Worm (Caenorhabditis elegans) whole organism, L1 larva: ENCODE results near the gene F28C10.3.

ENCODE experiments used
- F16B12.6 ChIP-seq: fragments of 150-350 bp; optimal IDR thresholded peaks from 2 replicates; lab custom pipeline; 2014; ENCODE audit warnings: missing biosample characterization, missing genetic modification characterization
- aly-2 ChIP-seq: fragments of 150-350 bp; optimal IDR thresholded peaks from 2 replicates; lab custom pipeline; 2014; ENCODE audit warnings: missing biosample characterization, missing genetic modification characterization
- ama-1 ChIP-seq: fragments of 150-350 bp; optimal IDR thresholded peaks from 2 replicates; lab custom pipeline; 2014
- blmp-1 ChIP-seq: fragments of 150-350 bp; optimal IDR thresholded peaks from 2 replicates; lab custom pipeline; 2014; ENCODE audit warnings: missing biosample characterization, missing genetic modification characterization
- ceh-82 ChIP-seq, 3 experiments: fragments of 150-350 bp in 1 of 3; sonication (generic microtip) in 2 of 3; optimal IDR thresholded peaks; 2 replicates each; lab custom pipeline; 2014 to 2017; ENCODE audit warnings: missing biosample characterization in 3 of 3, missing genetic modification characterization in 3 of 3
- ceh-88 ChIP-seq: fragments of 200-800 bp; sonication (Bioruptor generic); IDR thresholded peaks from 2 replicates; pipeline ENCODE4 v1.3.6; 2022; ENCODE audit warnings: missing genetic modification characterization, missing compliant biosample characterization
- elt-2 ChIP-seq: sonication (generic microtip); optimal IDR thresholded peaks from 2 replicates; lab custom pipeline; 2016; ENCODE audit warnings: missing genetic modification characterization, mild to moderate bottlenecking, inconsistent platforms, missing compliant biosample characterization, missing genetic modification reagents
- fkh-10 ChIP-seq: sonication (generic microtip); optimal IDR thresholded peaks from 2 replicates; lab custom pipeline; 2017; ENCODE audit warnings: missing biosample characterization, missing genetic modification reagents, missing genetic modification characterization
- grh-1 ChIP-seq: fragments of 200-800 bp; sonication (Bioruptor generic); IDR thresholded peaks from 2 replicates; pipeline ENCODE4 v1.3.6; 2022; ENCODE audit warnings: missing genetic modification reagents, missing genetic modification characterization, missing compliant biosample characterization
- hlh-17 ChIP-seq: fragments of 200-800 bp; sonication (Bioruptor generic); optimal IDR thresholded peaks from 2 replicates; lab custom pipeline; 2018; ENCODE audit warnings: missing genetic modification characterization, mild to moderate bottlenecking, missing compliant biosample characterization, moderate library complexity, borderline replicate concordance
- hpl-2 ChIP-seq: fragments of 150-350 bp; optimal IDR thresholded peaks from 2 replicates; lab custom pipeline; 2014; ENCODE audit warnings: missing biosample characterization, missing genetic modification reagents, missing genetic modification characterization
- irx-1 ChIP-seq: sonication (generic microtip); optimal IDR thresholded peaks from 2 replicates; lab custom pipeline; 2016; ENCODE audit warnings: missing genetic modification characterization, missing compliant biosample characterization
- jun-1 ChIP-seq: fragments of 150-350 bp; optimal IDR thresholded peaks from 2 replicates; lab custom pipeline; 2014; ENCODE audit warnings: missing biosample characterization, missing genetic modification reagents, missing genetic modification characterization
- lin-14 ChIP-seq: fragments of 200-800 bp; sonication (Bioruptor generic); optimal IDR thresholded peaks from 2 replicates; lab custom pipeline; 2018; ENCODE audit warnings: mild to moderate bottlenecking, missing genetic modification characterization, moderate library complexity, missing compliant biosample characterization
- lin-15B ChIP-seq: fragments of 150-350 bp; sonication (generic microtip); optimal IDR thresholded peaks from 3 replicates; lab custom pipeline; 2014; ENCODE audit warnings: missing biosample characterization, missing genetic modification characterization
- lin-35 ChIP-seq, 2 experiments: fragments of 150-350 bp; optimal IDR thresholded peaks; 2 replicates each; lab custom pipeline; 2014; ENCODE audit warnings: missing biosample characterization in 2 of 2, missing genetic modification characterization in 2 of 2, missing genetic modification reagents in 2 of 2
- lir-3 ChIP-seq: sonication (generic microtip); optimal IDR thresholded peaks from 2 replicates; lab custom pipeline; 2016; ENCODE audit warnings: mild to moderate bottlenecking, missing genetic modification characterization, moderate library complexity, missing compliant biosample characterization; ENCODE audit not compliant: poor library complexity
- lsy-2 ChIP-seq, 2 experiments: fragments of 150-350 bp; optimal IDR thresholded peaks; 2 replicates each; lab custom pipeline; 2014; ENCODE audit warnings: missing biosample characterization in 2 of 2, missing genetic modification characterization in 2 of 2
- nhr-11 ChIP-seq: fragments of 150-350 bp; optimal IDR thresholded peaks from 2 replicates; lab custom pipeline; 2014; ENCODE audit warnings: missing biosample characterization, missing genetic modification characterization
- nhr-47 ChIP-seq: sonication (generic microtip); optimal IDR thresholded peaks from 2 replicates; lab custom pipeline; 2016; ENCODE audit warnings: mild to moderate bottlenecking, missing genetic modification characterization, moderate library complexity, missing compliant biosample characterization
- nhr-71 ChIP-seq: sonication (generic microtip); optimal IDR thresholded peaks from 2 replicates; lab custom pipeline; 2016; ENCODE audit warnings: mild to moderate bottlenecking, missing genetic modification characterization, moderate library complexity, missing compliant biosample characterization
- nhr-77 ChIP-seq: fragments of 150-350 bp; optimal IDR thresholded peaks from 2 replicates; lab custom pipeline; 2014; ENCODE audit warnings: missing biosample characterization, missing genetic modification characterization
- nhr-84 ChIP-seq: sonication (generic microtip); optimal IDR thresholded peaks from 2 replicates; lab custom pipeline; 2017; ENCODE audit warnings: missing biosample characterization, missing genetic modification characterization
- nhr-85 ChIP-seq: sonication (generic microtip); peaks from one replicate; lab custom pipeline; 2016; ENCODE audit warnings: missing genetic modification characterization, inconsistent platforms, missing compliant biosample characterization
- nhr-90 ChIP-seq: sonication (generic microtip); optimal IDR thresholded peaks from 2 replicates; lab custom pipeline; 2016; ENCODE audit warnings: mild to moderate bottlenecking, missing genetic modification characterization, missing compliant biosample characterization; ENCODE audit not compliant: poor library complexity
- pqm-1 ChIP-seq: sonication (generic microtip); optimal IDR thresholded peaks from 3 replicates; lab custom pipeline; 2017; ENCODE audit warnings: missing biosample characterization, missing genetic modification characterization
- snpc-4 ChIP-seq: fragments of 150-350 bp; optimal IDR thresholded peaks from 2 replicates; lab custom pipeline; 2014; ENCODE audit warnings: missing biosample characterization, missing genetic modification characterization
- snu-23 ChIP-seq: sonication (generic microtip); optimal IDR thresholded peaks from 2 replicates; lab custom pipeline; 2016; ENCODE audit warnings: missing genetic modification characterization, missing compliant biosample characterization
- swsn-7 ChIP-seq: sonication (generic microtip); optimal IDR thresholded peaks from 2 replicates; lab custom pipeline; 2016; ENCODE audit warnings: missing genetic modification characterization, missing compliant biosample characterization
- unc-30 ChIP-seq: sonication (generic microtip); optimal IDR thresholded peaks from 2 replicates; lab custom pipeline; 2017; ENCODE audit warnings: missing biosample characterization, missing genetic modification characterization
- unc-86 ChIP-seq: sonication (generic microtip); optimal IDR thresholded peaks from 2 replicates; lab custom pipeline; 2016; ENCODE audit warnings: missing genetic modification characterization, missing compliant biosample characterization
- zag-1 ChIP-seq: fragments of 150-350 bp; optimal IDR thresholded peaks from 2 replicates; lab custom pipeline; 2014; ENCODE audit warnings: missing biosample characterization, missing genetic modification characterization
- ztf-4 ChIP-seq: fragments of 150-350 bp; optimal IDR thresholded peaks from 2 replicates; lab custom pipeline; 2014; ENCODE audit warnings: missing biosample characterization, missing genetic modification characterization

F28C10.3 gene

DNA sequence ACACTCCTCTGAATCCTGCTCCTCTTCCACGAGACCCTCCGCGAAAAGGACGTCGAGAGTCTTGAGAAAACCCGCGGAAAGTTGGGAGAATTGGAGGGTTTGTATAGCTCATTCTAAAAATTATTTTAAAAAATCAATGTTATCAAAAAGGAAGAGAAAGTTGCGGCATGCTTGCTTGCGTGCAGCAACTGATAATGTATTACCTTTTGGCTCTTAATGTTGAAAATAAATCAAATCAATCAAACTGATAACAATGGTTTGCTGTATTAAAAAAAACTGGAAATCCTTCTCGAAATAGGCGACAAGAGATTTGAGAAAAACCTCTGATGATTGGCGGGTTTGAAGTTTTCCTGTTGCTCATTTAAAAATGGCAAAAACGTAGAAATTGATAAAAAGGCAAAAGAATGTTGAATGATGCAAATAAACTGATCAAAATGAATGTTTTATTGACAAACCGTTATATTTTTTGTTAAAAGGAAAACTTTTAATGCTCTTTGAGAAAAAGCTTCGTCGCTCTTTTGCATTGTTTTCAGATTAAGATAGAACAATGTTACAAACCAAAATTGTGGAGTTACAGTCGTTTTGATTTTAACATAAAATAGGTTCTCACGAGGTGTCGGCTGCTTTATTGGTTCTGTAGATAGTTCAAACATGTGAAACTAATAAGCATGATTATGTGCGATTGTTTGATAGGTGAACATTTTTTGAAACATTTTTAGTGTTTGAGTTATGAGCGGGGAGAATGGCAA lies 19.6 kb upstream of the F28C10.3 start:
- TF ChIP-seq lsy-2 (tag; optimal IDR thresholded peaks at IDR 0.05; lab: Kevin White, UChicago) (no peak), elt-2 (tag; lab: Kevin White, UChicago) (peak; percentile 66)

DNA sequence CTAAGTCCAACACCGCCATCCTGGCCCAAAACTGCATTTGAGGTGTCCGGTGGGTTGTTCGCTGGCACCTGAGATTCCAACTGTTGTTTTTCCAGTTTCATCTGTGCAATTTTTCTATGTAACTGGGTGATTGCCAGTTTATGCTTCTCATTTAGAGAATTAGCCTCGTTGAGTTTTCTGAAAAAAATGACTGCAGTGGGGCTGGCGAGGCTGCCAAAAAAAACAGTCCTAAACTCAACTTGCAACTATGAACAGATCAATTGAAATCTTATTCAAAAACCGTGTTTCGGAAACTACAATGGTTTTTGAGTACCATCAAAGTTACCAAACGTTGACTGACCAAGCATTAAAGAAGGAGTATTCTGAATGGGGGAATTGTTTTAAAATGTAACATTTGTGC lies 18.2 kb upstream of the F28C10.3 start, which contains the start of gene F57C12.6:
TSS of gene F57C12.6 (minus strand) at position 101 of the 400 bp plus-strand sequence.
- TF ChIP-seq blmp-1 (tag; lab: Kevin White, UChicago) (no peak), pqm-1 (tag; lab: Kevin White, UChicago) (no peak), unc-86 (tag; lab: Kevin White, UChicago) (no peak), hlh-17 (GFP tag; lab: Kevin White, UChicago) (no peak), nhr-77 (tag; lab: Kevin White, UChicago) (no peak), F16B12.6 (tag; lab: Kevin White, UChicago) (no peak), ceh-82 (tag; optimal IDR thresholded peaks at IDR 0.05; lab: Kevin White, UChicago) (no peak), ztf-4 (tag; lab: Kevin White, UChicago) (no peak), hpl-2 (GFP tag; lab: Kevin White, UChicago) (no peak), lin-14 (no peak), snu-23 (no peak), grh-1 (GFP tag; lab: Robert Waterston, UW) (no peak), swsn-7 (tag; lab: Kevin White, UChicago) (no peak), irx-1 (tag; lab: Kevin White, UChicago) (no peak), nhr-47 (tag; lab: Kevin White, UChicago) (no peak), nhr-11 (tag; lab: Kevin White, UChicago) (no peak), zag-1 (tag; lab: Kevin White, UChicago) (no peak), snpc-4 (no peak)
- TF ChIP-seq, all 84 proteins: peak for 0

DNA sequence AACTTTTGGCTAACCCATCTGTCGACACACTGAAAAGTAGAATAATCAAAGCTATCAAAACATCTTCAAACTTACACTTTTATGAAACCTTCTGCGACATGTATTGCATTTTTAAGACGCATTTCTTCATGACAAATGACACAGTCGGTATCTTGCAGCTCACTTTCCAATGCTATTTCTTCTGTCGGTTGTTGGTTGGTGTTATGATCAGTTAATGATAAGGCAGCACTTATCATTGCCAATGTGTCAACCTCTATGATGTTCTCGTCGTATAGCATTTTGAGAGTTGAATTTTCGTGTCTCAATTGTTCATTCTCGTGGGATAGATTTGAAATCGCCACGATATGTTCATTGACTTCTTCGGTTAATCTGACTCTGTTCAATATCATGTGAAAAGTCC lies 17.8 kb upstream of the F28C10.3 start:
- TF ChIP-seq fkh-10 (no peak), ama-1 (lab: Kevin White, UChicago) (no peak), jun-1 (tag; lab: Kevin White, UChicago) (no peak), lin-35 (GFP tag; optimal IDR thresholded peaks at IDR 0.05; lab: Kevin White, UChicago) (peak in 1 of 2 experiments; percentile 19), lin-15B (tag; lab: Kevin White, UChicago) (no peak), nhr-84 (tag; lab: Kevin White, UChicago) (no peak)

DNA sequence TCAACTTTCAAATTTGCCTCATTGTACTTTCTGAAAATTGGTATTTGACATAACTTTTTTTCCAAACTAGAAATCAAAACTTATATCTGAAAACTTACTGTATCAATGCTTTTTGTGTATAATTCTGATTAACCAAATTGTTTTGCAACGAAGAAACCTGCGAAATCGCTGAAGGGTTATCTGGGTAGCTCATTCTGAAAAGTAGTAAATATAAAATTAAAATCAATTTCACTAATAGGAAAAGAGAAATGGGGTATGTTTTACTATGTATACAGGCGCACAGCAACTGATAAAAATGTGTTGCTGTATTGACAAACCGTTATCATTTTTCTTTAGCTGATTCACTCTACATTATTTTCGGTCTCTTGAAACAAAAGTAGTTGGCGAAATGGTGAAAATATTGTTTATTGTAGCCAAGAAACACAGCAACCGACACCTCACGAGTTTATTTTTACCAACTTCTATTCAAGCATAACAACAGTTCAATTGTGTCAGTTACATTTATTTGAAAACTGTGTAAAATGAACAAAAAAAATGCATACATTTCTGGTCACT lies 15.6 kb upstream of the F28C10.3 start, which contains the start of gene F57C12.2:
TSS of gene F57C12.2 (minus strand) at position 218 of the 555 bp plus-strand sequence.
- TF ChIP-seq nhr-90 (tag; lab: Kevin White, UChicago) = no peak
- no peak for TF ChIP-seq lir-3
- no peak for TF ChIP-seq irx-1 (tag; lab: Kevin White, UChicago)
- peak; percentile 49 for TF ChIP-seq elt-2 (tag; lab: Kevin White, UChicago)
- TF ChIP-seq unc-30 (tag; lab: Kevin White, UChicago) = no peak
- peak in 1 of 2 experiments; percentile 25 for TF ChIP-seq lin-35 (GFP tag; optimal IDR thresholded peaks at IDR 0.05; lab: Kevin White, UChicago)

DNA sequence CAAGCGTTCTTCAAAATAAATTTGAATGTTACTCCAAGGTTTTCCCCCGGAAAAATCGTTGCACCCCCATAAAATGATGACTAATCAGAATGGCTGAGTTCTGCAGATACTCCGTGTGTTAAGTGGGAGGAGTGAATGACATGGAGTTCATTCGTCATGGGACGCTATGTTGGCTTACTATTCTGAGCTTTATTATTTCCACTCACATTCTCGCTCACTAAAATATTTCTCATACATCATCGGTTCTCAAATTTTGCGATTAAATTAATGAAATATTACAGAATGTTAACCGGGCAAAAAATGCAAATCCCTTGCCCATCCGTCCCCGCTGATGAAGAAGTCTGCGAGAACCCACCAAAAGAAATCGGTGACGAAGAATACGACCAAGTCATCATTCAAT lies 7.2 kb upstream of the F28C10.3 start, which contains the start of gene F28C10.1:
TSS of gene F28C10.1 (plus strand) at position 301 of the 400 bp plus-strand sequence.
- TF ChIP-seq ceh-88 (GFP tag; lab: Robert Waterston, UW) (no peak), nhr-71 (tag; lab: Kevin White, UChicago) (no peak), nhr-85 (tag; lab: Kevin White, UChicago) (no peak), aly-2 (tag; lab: Kevin White, UChicago) (no peak)
